Worm (Caenorhabditis elegans) whole organism, L1 larva: Measurements from ENCODE around the gene tbx-43.

Experiments
- C04F5.9 ChIP-seq: sonication (generic microtip); optimal IDR thresholded peaks from 2 replicates; lab custom pipeline; 2016; ENCODE audit warnings: missing genetic modification characterization, missing compliant biosample characterization
- Y116A8C.19 ChIP-seq: sonication (generic microtip); optimal IDR thresholded peaks from 2 replicates; lab custom pipeline; 2016; ENCODE audit warnings: missing compliant biosample characterization, missing genetic modification characterization, borderline replicate concordance
- aly-2 ChIP-seq: fragments of 150-350 bp; optimal IDR thresholded peaks from 2 replicates; lab custom pipeline; 2014; ENCODE audit warnings: missing biosample characterization, missing genetic modification characterization
- ceh-63 ChIP-seq: fragments of 200-800 bp; sonication (Bioruptor generic); optimal IDR thresholded peaks from 2 replicates; lab custom pipeline; 2018; ENCODE audit warnings: mild to moderate bottlenecking, missing genetic modification characterization, missing compliant biosample characterization
- ceh-8 ChIP-seq: fragments of 200-800 bp; sonication (Bioruptor generic); optimal IDR thresholded peaks from 2 replicates; lab custom pipeline; 2018; ENCODE audit warnings: mild to moderate bottlenecking, missing genetic modification characterization, moderate library complexity, missing compliant biosample characterization
- ceh-82 ChIP-seq, 3 experiments: fragments of 150-350 bp in 1 of 3; sonication (generic microtip) in 2 of 3; optimal IDR thresholded peaks; 2 replicates each; lab custom pipeline; 2014 to 2017; ENCODE audit warnings: missing biosample characterization in 3 of 3, missing genetic modification characterization in 3 of 3
- ceh-88 ChIP-seq: fragments of 200-800 bp; sonication (Bioruptor generic); IDR thresholded peaks from 2 replicates; pipeline ENCODE4 v1.3.6; 2022; ENCODE audit warnings: missing genetic modification characterization, missing compliant biosample characterization
- ces-1 ChIP-seq: fragments of 150-350 bp; optimal IDR thresholded peaks from 2 replicates; lab custom pipeline; 2014; ENCODE audit warnings: missing biosample characterization, missing genetic modification reagents, missing genetic modification characterization
- dsc-1 ChIP-seq: sonication (generic microtip); optimal IDR thresholded peaks from 2 replicates; lab custom pipeline; 2016; ENCODE audit warnings: mild to moderate bottlenecking, missing genetic modification characterization, missing compliant biosample characterization
- efl-1 ChIP-seq, 4 experiments: fragments of 150-350 bp; optimal IDR thresholded peaks in 3 of 4; peaks in 1 of 4; 1 replicate in 1 of 4; 2 replicates in 3 of 4; lab custom pipeline; 2014; ENCODE audit warnings: missing biosample characterization in 2 of 4, missing genetic modification characterization in 2 of 4, missing genetic modification reagents in 2 of 4
- efl-3 ChIP-seq: fragments of 200-800 bp; sonication (Bioruptor generic); optimal IDR thresholded peaks from 2 replicates; lab custom pipeline; 2018; ENCODE audit warnings: mild to moderate bottlenecking, missing genetic modification characterization, missing compliant biosample characterization
- elt-2 ChIP-seq: sonication (generic microtip); optimal IDR thresholded peaks from 2 replicates; lab custom pipeline; 2016; ENCODE audit warnings: missing genetic modification characterization, mild to moderate bottlenecking, inconsistent platforms, missing compliant biosample characterization, missing genetic modification reagents
- elt-3 ChIP-seq, 6 experiments: fragments of 150-350 bp in 1 of 6; sonication (generic microtip); optimal IDR thresholded peaks; 2 replicates each; lab custom pipeline; 2017 to 2018; ENCODE audit warnings: missing biosample characterization in 6 of 6, missing genetic modification characterization in 6 of 6, inconsistent platforms in 1 of 6
- ets-5 ChIP-seq: fragments of 200-800 bp; sonication (Bioruptor generic); IDR thresholded peaks from 2 replicates; pipeline ENCODE4 v1.3.6; 2022; ENCODE audit warnings: missing genetic modification characterization, missing compliant biosample characterization
- fkh-10 ChIP-seq: sonication (generic microtip); optimal IDR thresholded peaks from 2 replicates; lab custom pipeline; 2017; ENCODE audit warnings: missing biosample characterization, missing genetic modification reagents, missing genetic modification characterization
- fkh-4 ChIP-seq: sonication (generic microtip); optimal IDR thresholded peaks from 2 replicates; lab custom pipeline; 2016; ENCODE audit warnings: missing compliant biosample characterization, missing genetic modification characterization, borderline replicate concordance
- hlh-17 ChIP-seq: fragments of 200-800 bp; sonication (Bioruptor generic); optimal IDR thresholded peaks from 2 replicates; lab custom pipeline; 2018; ENCODE audit warnings: missing genetic modification characterization, mild to moderate bottlenecking, missing compliant biosample characterization, moderate library complexity, borderline replicate concordance
- isw-1 ChIP-seq: fragments of 200-800 bp; sonication (Bioruptor generic); IDR thresholded peaks from 2 replicates; pipeline ENCODE4 v1.3.6; 2022; ENCODE audit warnings: missing genetic modification characterization, missing compliant biosample characterization
- lin-15B ChIP-seq: fragments of 150-350 bp; sonication (generic microtip); optimal IDR thresholded peaks from 3 replicates; lab custom pipeline; 2014; ENCODE audit warnings: missing biosample characterization, missing genetic modification characterization
- lsy-2 ChIP-seq, 2 experiments: fragments of 150-350 bp; optimal IDR thresholded peaks; 2 replicates each; lab custom pipeline; 2014; ENCODE audit warnings: missing biosample characterization in 2 of 2, missing genetic modification characterization in 2 of 2
- mab-9 ChIP-seq: fragments of 200-800 bp; sonication (Bioruptor generic); IDR thresholded peaks from 2 replicates; pipeline ENCODE4 v1.3.6; 2022; ENCODE audit warnings: missing genetic modification reagents, missing genetic modification characterization, missing compliant biosample characterization
- mdl-1 ChIP-seq, 2 experiments: fragments of 150-350 bp; optimal IDR thresholded peaks; 2 replicates each; lab custom pipeline; 2014 to 2017; ENCODE audit warnings: missing biosample characterization in 2 of 2, missing genetic modification characterization in 2 of 2, inconsistent platforms in 1 of 2
- nhr-28 ChIP-seq: fragments of 150-350 bp; optimal IDR thresholded peaks from 2 replicates; lab custom pipeline; 2014; ENCODE audit warnings: missing biosample characterization, missing genetic modification characterization
- nhr-71 ChIP-seq: sonication (generic microtip); optimal IDR thresholded peaks from 2 replicates; lab custom pipeline; 2016; ENCODE audit warnings: mild to moderate bottlenecking, missing genetic modification characterization, moderate library complexity, missing compliant biosample characterization
- nhr-77 ChIP-seq: fragments of 150-350 bp; optimal IDR thresholded peaks from 2 replicates; lab custom pipeline; 2014; ENCODE audit warnings: missing biosample characterization, missing genetic modification characterization
- nhr-84 ChIP-seq: sonication (generic microtip); optimal IDR thresholded peaks from 2 replicates; lab custom pipeline; 2017; ENCODE audit warnings: missing biosample characterization, missing genetic modification characterization
- pag-3 ChIP-seq: sonication (generic microtip); optimal IDR thresholded peaks from 2 replicates; lab custom pipeline; 2017; ENCODE audit warnings: missing genetic modification characterization, mild to moderate bottlenecking, missing compliant biosample characterization, antibody characterized with exemption, borderline replicate concordance; ENCODE audit not compliant: insufficient read depth
- pax-3 ChIP-seq: fragments of 200-800 bp; sonication (Bioruptor generic); optimal IDR thresholded peaks from 2 replicates; lab custom pipeline; 2018; ENCODE audit warnings: mild to moderate bottlenecking, missing genetic modification characterization, moderate library complexity, missing compliant biosample characterization
- pqm-1 ChIP-seq: sonication (generic microtip); optimal IDR thresholded peaks from 3 replicates; lab custom pipeline; 2017; ENCODE audit warnings: missing biosample characterization, missing genetic modification characterization
- skn-1 ChIP-seq: fragments of 150-350 bp; optimal IDR thresholded peaks from 2 replicates; lab custom pipeline; 2014; ENCODE audit warnings: missing biosample characterization, missing genetic modification characterization
- snpc-4 ChIP-seq: fragments of 150-350 bp; optimal IDR thresholded peaks from 2 replicates; lab custom pipeline; 2014; ENCODE audit warnings: missing biosample characterization, missing genetic modification characterization
- sup-37 ChIP-seq: fragments of 200-800 bp; sonication (Bioruptor generic); optimal IDR thresholded peaks from 2 replicates; lab custom pipeline; 2018; ENCODE audit warnings: mild to moderate bottlenecking, missing genetic modification characterization, missing compliant biosample characterization
- swsn-7 ChIP-seq: sonication (generic microtip); optimal IDR thresholded peaks from 2 replicates; lab custom pipeline; 2016; ENCODE audit warnings: missing genetic modification characterization, missing compliant biosample characterization
- tbx-2 ChIP-seq: sonication (generic microtip); optimal IDR thresholded peaks from 2 replicates; lab custom pipeline; 2016; ENCODE audit warnings: missing genetic modification characterization, missing compliant biosample characterization
- unc-62 ChIP-seq: fragments of 150-350 bp; optimal IDR thresholded peaks from 2 replicates; lab custom pipeline; 2014; ENCODE audit warnings: missing biosample characterization, missing genetic modification reagents, missing genetic modification characterization
- xbp-1 ChIP-seq: sonication (generic microtip); optimal IDR thresholded peaks from 2 replicates; lab custom pipeline; 2016; ENCODE audit warnings: missing genetic modification characterization, missing compliant biosample characterization
- zip-4 ChIP-seq: fragments of 200-800 bp; sonication (Bioruptor generic); optimal IDR thresholded peaks from 2 replicates; lab custom pipeline; 2018; ENCODE audit warnings: mild to moderate bottlenecking, missing genetic modification characterization, moderate library complexity, missing compliant biosample characterization
- ztf-11 ChIP-seq, 2 experiments: sonication (generic microtip); optimal IDR thresholded peaks; 2 replicates each; lab custom pipeline; 2016 to 2017; ENCODE audit warnings: missing genetic modification characterization in 2 of 2, missing biosample characterization in 1 of 2, missing compliant biosample characterization in 1 of 2

tbx-43 gene

DNA sequence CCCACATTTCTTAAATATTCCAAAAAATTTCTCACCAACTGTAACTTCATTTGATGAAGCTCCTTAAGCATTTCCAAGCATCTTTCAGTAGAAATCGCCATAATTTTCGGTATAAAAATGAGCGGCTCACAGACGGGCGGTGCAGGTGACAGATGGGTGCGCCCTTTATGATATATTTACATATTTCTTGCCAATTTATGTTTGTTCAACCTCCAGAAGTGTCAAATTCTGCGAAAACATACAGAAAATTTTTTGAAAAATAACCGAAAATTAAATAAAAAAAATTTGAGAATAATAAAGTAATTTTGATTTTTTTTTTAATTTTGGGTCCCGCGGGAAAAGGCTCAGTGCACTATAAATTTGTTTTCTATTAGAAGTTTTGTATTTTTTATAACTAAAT lies 15.1 kb downstream of the tbx-43 start, which contains the start of gene Y46E12A.3:
Gene Y46E12A.3, minus strand, starts transcription at position 101 of the 400 bp plus-strand sequence.
- TF ChIP-seq ceh-8 (GFP tag; lab: Kevin White, UChicago) (no peak), fkh-4 (tag; lab: Kevin White, UChicago) (no peak)

DNA sequence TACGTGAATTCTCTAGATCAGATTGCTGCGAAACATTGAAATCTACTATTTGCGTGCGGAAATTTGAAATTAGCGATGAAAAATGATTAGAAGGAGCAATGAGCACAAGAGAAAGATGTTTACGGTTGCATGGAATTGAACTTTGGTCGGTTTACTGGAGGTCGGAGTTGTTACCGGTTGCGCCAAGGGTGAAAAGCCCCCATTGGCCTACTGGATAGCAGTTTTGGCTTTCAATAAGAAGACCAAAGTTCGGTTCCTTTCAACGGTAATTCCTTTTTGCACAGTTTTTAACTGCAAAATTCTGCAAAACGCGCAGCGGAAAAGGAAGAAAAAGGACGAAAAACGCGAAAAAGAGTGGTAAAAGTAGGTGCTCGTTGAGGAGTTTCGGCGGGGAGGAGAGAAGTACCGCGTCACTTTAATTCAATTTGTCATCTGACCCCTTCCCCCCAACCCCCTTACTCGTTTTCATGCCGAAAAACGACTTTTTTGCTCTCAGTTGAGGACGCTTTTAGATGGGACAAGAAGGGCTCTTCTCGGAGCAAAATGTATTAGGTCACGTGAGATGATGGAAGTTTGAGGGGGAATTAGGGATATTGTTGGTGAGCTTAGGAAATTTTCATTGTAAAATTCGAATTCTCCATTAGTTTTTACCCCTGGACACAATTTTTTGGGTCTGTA lies 24.3 kb downstream of the tbx-43 start:
- TF ChIP-seq ets-5 (GFP tag; lab: Robert Waterston, UW) (no peak), efl-3 (no peak), isw-1 (GFP tag; lab: Robert Waterston, UW) (no peak), aly-2 (no peak), pag-3 (tag; lab: Kevin White, UChicago) (no peak), ztf-11 (tag; optimal IDR thresholded peaks at IDR 0.05; lab: Kevin White, UChicago) (no peak), unc-62 (GFP tag; lab: Kevin White, UChicago) (no peak), tbx-2 (tag; lab: Kevin White, UChicago) (peak; percentile 9), swsn-7 (tag; lab: Kevin White, UChicago) (no peak), fkh-10 (GFP tag; lab: Kevin White, UChicago) (peak; percentile 71), mdl-1 (tag; optimal IDR thresholded peaks at IDR 0.05; lab: Kevin White, UChicago) (no peak), ces-1 (GFP tag; lab: Kevin White, UChicago) (peak; percentile 51), nhr-84 (tag; lab: Kevin White, UChicago) (no peak), mab-9 (GFP tag; lab: Robert Waterston, UW) (no peak), lsy-2 (tag; optimal IDR thresholded peaks at IDR 0.05; lab: Kevin White, UChicago) (peak in 1 of 2 experiments; percentile 16), ceh-82 (tag; optimal IDR thresholded peaks at IDR 0.05; lab: Kevin White, UChicago) (peak in 1 of 3 experiments; percentile 9), Y116A8C.19 (tag; lab: Kevin White, UChicago) (no peak), pqm-1 (tag; lab: Kevin White, UChicago) (no peak), xbp-1 (tag; lab: Kevin White, UChicago) (no peak), zip-4 (GFP tag; lab: Kevin White, UChicago) (no peak), fkh-4 (tag; lab: Kevin White, UChicago) (no peak), ceh-88 (GFP tag; lab: Robert Waterston, UW) (no peak), elt-2 (no peak), lin-15B (no peak), nhr-71 (tag; lab: Kevin White, UChicago) (no peak), ceh-63 (GFP tag; lab: Kevin White, UChicago) (no peak), snpc-4 (tag; lab: Kevin White, UChicago) (no peak), elt-3 (tag; optimal IDR thresholded peaks at IDR 0.05; lab: Kevin White, UChicago) (no peak), pax-3 (tag; lab: Kevin White, UChicago) (no peak), sup-37 (GFP tag; lab: Kevin White, UChicago) (no peak), C04F5.9 (tag; lab: Kevin White, UChicago) (no peak), nhr-77 (tag; lab: Kevin White, UChicago) (no peak)

DNA sequence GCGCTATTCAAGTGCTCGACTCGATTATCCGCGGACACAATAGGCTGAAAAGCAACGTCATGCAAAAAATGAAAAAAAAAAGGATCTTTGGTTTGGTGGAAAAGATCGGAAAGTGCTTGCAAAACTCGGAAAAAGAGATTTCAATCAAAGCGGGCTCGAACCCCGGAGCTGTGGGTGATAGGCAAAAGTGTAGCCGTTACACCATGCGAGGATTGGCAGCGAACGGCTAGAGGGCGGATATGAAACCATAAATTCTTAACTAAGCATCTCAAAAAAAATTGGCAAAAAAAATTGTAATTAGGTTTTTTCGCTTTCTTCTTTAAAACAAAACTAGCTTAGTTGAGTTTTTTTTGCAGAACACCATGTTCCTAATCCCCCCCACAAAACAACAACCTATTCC lies 25.4 kb downstream of the tbx-43 start:
- TF ChIP-seq zip-4 (GFP tag; lab: Kevin White, UChicago) (no peak), pag-3 (tag; lab: Kevin White, UChicago) (no peak), fkh-10 (GFP tag; lab: Kevin White, UChicago) (peak; percentile 6), hlh-17 (no peak), nhr-28 (tag; lab: Kevin White, UChicago) (no peak), efl-1 (optimal IDR thresholded peaks at IDR 0.05; lab: Kevin White, UChicago) (no peak), efl-1 (GFP tag; optimal IDR thresholded peaks at IDR 0.05 in 1 of 2; lab: Kevin White, UChicago) (peak in 1 of 2 experiments; percentile 45), Y116A8C.19 (tag; lab: Kevin White, UChicago) (no peak), unc-62 (GFP tag; lab: Kevin White, UChicago) (no peak), ets-5 (GFP tag; lab: Robert Waterston, UW) (no peak), dsc-1 (tag; lab: Kevin White, UChicago) (peak; percentile 22), skn-1 (tag; lab: Kevin White, UChicago) (no peak)
